Worm (Caenorhabditis elegans) whole organism, midembryonic: ENCODE data around the gene ZK616.3.

Source experiments
- T22C8.4 ChIP-seq: fragments of 200-800 bp; sonication (Bioruptor generic); IDR thresholded peaks from 2 replicates; pipeline ENCODE4 v1.3.6; 2022; ENCODE audit warnings: missing genetic modification characterization, missing compliant biosample characterization
- cog-1 ChIP-seq: sonication (generic microtip); optimal IDR thresholded peaks from 2 replicates; lab custom pipeline; 2016; ENCODE audit warnings: missing genetic modification characterization, missing compliant biosample characterization
- flt-1 ChIP-seq: fragments of 200-800 bp; sonication (Bioruptor generic); IDR thresholded peaks from 2 replicates; pipeline ENCODE4 v1.3.6; 2022; ENCODE audit warnings: missing genetic modification characterization, missing compliant biosample characterization
- klf-2 ChIP-seq: fragments of 200-800 bp; sonication (Bioruptor generic); conservative IDR thresholded peaks from 2 replicates; pipeline ENCODE4 v1.3.6; 2022; ENCODE audit warnings: missing genetic modification reagents, missing genetic modification characterization, missing compliant biosample characterization
- ref-1 ChIP-seq: fragments of 200-800 bp; sonication (Bioruptor generic); conservative IDR thresholded peaks from 2 replicates; pipeline ENCODE4 v1.3.6; 2022; ENCODE audit warnings: missing genetic modification reagents, missing genetic modification characterization, missing compliant biosample characterization
- tab-1 ChIP-seq: fragments of 200-800 bp; sonication (Bioruptor generic); IDR thresholded peaks from 2 replicates; pipeline ENCODE4 v1.3.6; 2022; ENCODE audit warnings: missing genetic modification characterization, missing compliant biosample characterization
- ztf-23 ChIP-seq: fragments of 200-800 bp; sonication (Bioruptor generic); IDR thresholded peaks from 2 replicates; pipeline ENCODE4 v1.3.6; 2022; ENCODE audit warnings: missing genetic modification reagents, missing genetic modification characterization, missing compliant biosample characterization

DNA sequence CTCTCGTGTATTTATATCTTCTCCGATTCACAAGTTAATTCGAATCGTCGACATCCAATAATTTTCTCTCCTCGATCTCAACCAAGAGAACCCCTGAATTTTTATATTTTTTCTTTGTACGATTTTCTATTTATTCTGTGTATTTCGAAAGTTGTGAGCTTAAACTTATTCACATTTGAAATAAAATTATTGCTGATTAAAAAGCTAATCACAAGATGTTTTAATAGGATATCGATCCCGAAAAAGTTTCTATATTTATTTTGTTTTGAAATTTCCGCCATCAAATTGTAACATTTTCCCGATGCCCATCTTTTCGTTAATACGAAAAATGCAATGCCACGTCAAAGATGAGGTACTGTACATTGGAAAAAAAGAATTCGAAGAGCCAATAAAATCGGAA, at the start of gene ZK616.3:
- TF ChIP-seq tab-1 (GFP tag; lab: Robert Waterston, UW) (no peak), klf-2 (no peak), flt-1 (GFP tag; lab: Robert Waterston, UW) (no peak), cog-1 (tag; lab: Kevin White, UChicago) (no peak), T22C8.4 (no peak), ref-1 (GFP tag; lab: Robert Waterston, UW) (no peak), ztf-23 (GFP tag; lab: Robert Waterston, UW) (no peak)
